Fruit fly (Drosophila melanogaster): ENCODE data around the gene CG15356.

DNA sequence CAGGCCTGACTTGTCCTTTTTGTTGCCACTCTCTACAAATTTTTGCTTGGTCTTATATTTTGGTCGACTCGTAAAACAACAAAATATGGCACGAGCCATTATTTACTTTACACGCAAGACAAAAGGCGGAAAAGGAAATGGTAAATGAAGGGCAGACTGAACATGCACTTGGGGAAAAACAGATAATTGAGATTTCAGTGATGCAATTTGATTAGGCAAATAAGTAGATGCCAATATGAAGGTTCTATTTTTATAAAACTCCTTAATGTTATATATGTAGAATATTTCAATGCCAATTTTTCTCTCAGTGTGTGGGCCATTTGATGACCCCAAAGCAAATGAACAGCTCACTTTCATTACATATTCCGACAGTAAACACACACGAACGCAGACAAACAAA, 34.6 kb upstream of the CG15356 start:
- no peak for TF ChIP-seq rgr (GFP tag; optimal IDR thresholded peaks at IDR 0.05)
- no peak for TF ChIP-seq h (GFP tag; optimal IDR thresholded peaks at IDR 0.05)
- TF ChIP-seq fru (GFP tag; optimal IDR thresholded peaks at IDR 0.05) = no peak
- no peak for TF ChIP-seq dl (GFP tag; optimal IDR thresholded peaks at IDR 0.05; ENCODE audit: insufficient read depth in 1 of 2, partially characterized antibody in 2 of 2)
- no peak for TF ChIP-seq CG9705 (GFP tag; optimal IDR thresholded peaks at IDR 0.05)
- no peak for TF ChIP-seq Dif (GFP tag; optimal IDR thresholded peaks at IDR 0.05; ENCODE audit: partially characterized antibody)
- TF ChIP-seq pan (optimal IDR thresholded peaks at IDR 0.05) = no peak
- no peak for TF ChIP-seq Hr78 (GFP tag; optimal IDR thresholded peaks at IDR 0.05)
- TF ChIP-seq brk (GFP tag; optimal IDR thresholded peaks at IDR 0.05) = no peak
